Worm (Caenorhabditis elegans): ENCODE results near the gene R151.2.

R151.2 gene

ce11 chrIII:7162065-7162762 is 47.6 kb upstream of the R151.2 start, which contains the start of the genes syf-2 and K04G7.1:
TSS of gene syf-2 (minus strand) at chrIII:7162115.
TSS of gene K04G7.1 (plus strand) at chrIII:7162712.
- no peak for TF ChIP-seq hlh-26 (GFP tag; conservative IDR thresholded peaks at IDR 0.05)
- TF ChIP-seq xnd-1 (tag; optimal IDR thresholded peaks at IDR 0.05), result no peak
- no peak for TF ChIP-seq egrh-3 (GFP tag; IDR thresholded peaks at IDR 0.05)
- TF ChIP-seq Y67H2A.10 (GFP tag; conservative IDR thresholded peaks at IDR 0.05), result no peak
- TF ChIP-seq lin-35 (GFP tag; optimal IDR thresholded peaks at IDR 0.05), result peak; percentile 39 to 93 (median 45)
- no peak for TF ChIP-seq T07F8.4 (tag; optimal IDR thresholded peaks at IDR 0.05)
- TF ChIP-seq athp-1 (tag; optimal IDR thresholded peaks at IDR 0.05), result peak; percentile 57
- no peak for TF ChIP-seq nhr-179 (tag; optimal IDR thresholded peaks at IDR 0.05)
- TF ChIP-seq K12H6.12 (tag; optimal IDR thresholded peaks at IDR 0.05), result peak; percentile 73
- TF ChIP-seq hrde-1 (tag; optimal IDR thresholded peaks at IDR 0.05; ENCODE audit: borderline replicate concordance), result peak; percentile 4
- TF ChIP-seq hmg-1.2 (GFP tag; IDR thresholded peaks at IDR 0.05), result peak; percentile 73
- TF ChIP-seq madf-3 (GFP tag; IDR thresholded peaks at IDR 0.05), result peak; percentile 100
- TF ChIP-seq let-607 (tag; optimal IDR thresholded peaks at IDR 0.05), result peak; percentile 65 to 78
- peak; percentile 60; the same call in 1 of the 2 replicates for TF ChIP-seq K11D2.4 (GFP tag; IDR thresholded peaks at IDR 0.05)
- no peak for TF ChIP-seq ztf-3 (GFP tag; optimal IDR thresholded peaks at IDR 0.05)
- TF ChIP-seq hlh-12 (tag; optimal IDR thresholded peaks at IDR 0.05), result no peak
- peak; percentile 94 for TF ChIP-seq ekl-4 (GFP tag; IDR thresholded peaks at IDR 0.05)
- TF ChIP-seq lin-54 (GFP tag; optimal IDR thresholded peaks at IDR 0.05), result peak; percentile 97
- TF ChIP-seq snpc-4 (GFP tag; optimal IDR thresholded peaks at IDR 0.05), result peak; percentile 77
- peak; percentile 50 to 81 (median 66) for TF ChIP-seq snpc-4 (tag; optimal IDR thresholded peaks at IDR 0.05)
- no peak for TF ChIP-seq sea-2 (GFP tag; IDR thresholded peaks at IDR 0.05)
- TF ChIP-seq egl-18 (GFP tag; IDR thresholded peaks at IDR 0.05), result no peak
- no peak for TF ChIP-seq ccch-3 (GFP tag; optimal IDR thresholded peaks at IDR 0.05)
- TF ChIP-seq let-526 (GFP tag; IDR thresholded peaks at IDR 0.05), result no peak
- no peak for TF ChIP-seq nhr-90 (tag; optimal IDR thresholded peaks at IDR 0.05)
- no peak for TF ChIP-seq F55B11.4 (tag; optimal IDR thresholded peaks at IDR 0.05; ENCODE audit: borderline replicate concordance, insufficient read depth)
- TF ChIP-seq bed-1 (GFP tag; IDR thresholded peaks at IDR 0.05), result no peak
- TF ChIP-seq somi-1 (GFP tag; optimal IDR thresholded peaks at IDR 0.05), result peak; percentile 12
- peak; percentile 82 for TF ChIP-seq efl-1 (GFP tag; optimal IDR thresholded peaks at IDR 0.05)
- TF ChIP-seq C17E4.6 (GFP tag; IDR thresholded peaks at IDR 0.05), result peak; percentile 89
- no peak for TF ChIP-seq lin-26 (GFP tag; IDR thresholded peaks at IDR 0.05)
- TF ChIP-seq ceh-91 (GFP tag; IDR thresholded peaks at IDR 0.05), result peak; percentile 72; the same call in 1 of the 2 replicates
- peak; percentile 93 for TF ChIP-seq mcd-1 (GFP tag; IDR thresholded peaks at IDR 0.05)
- TF ChIP-seq B0336.3 (GFP tag; IDR thresholded peaks at IDR 0.05), result peak; percentile 78
- no peak for TF ChIP-seq F52B5.7 (tag; optimal IDR thresholded peaks at IDR 0.05)
- peak; percentile 69 for TF ChIP-seq cebp-1 (GFP tag; IDR thresholded peaks at IDR 0.05)
- peak; percentile 87 for TF ChIP-seq cebp-1 (tag; optimal IDR thresholded peaks at IDR 0.05)
- no peak for TF ChIP-seq egl-44 (GFP tag; IDR thresholded peaks at IDR 0.05)
- TF ChIP-seq pha-4 (tag; optimal IDR thresholded peaks at IDR 0.05), result peak; percentile 92
- no peak for TF ChIP-seq nhr-27 (tag; optimal IDR thresholded peaks at IDR 0.05)
- no peak for TF ChIP-seq tbx-9 (tag; optimal IDR thresholded peaks at IDR 0.05; ENCODE audit: borderline replicate concordance)
- no peak for TF ChIP-seq mxl-1 (tag; optimal IDR thresholded peaks at IDR 0.05)
- TF ChIP-seq mel-28 (tag; optimal IDR thresholded peaks at IDR 0.05; ENCODE audit: borderline replicate concordance), result no peak
- TF ChIP-seq B0035.1 (tag; optimal IDR thresholded peaks at IDR 0.05), result no peak
- TF ChIP-seq nfyb-1 (GFP tag; IDR thresholded peaks at IDR 0.05), result peak; percentile 89
- peak; percentile 85 for TF ChIP-seq lir-1 (GFP tag; conservative IDR thresholded peaks at IDR 0.05)
- no peak for TF ChIP-seq cebp-2 (GFP tag; IDR thresholded peaks at IDR 0.05)
- peak; percentile 62; the same call in 1 of the 2 replicates for TF ChIP-seq hsf-1 (GFP tag; IDR thresholded peaks at IDR 0.05)

Data from whole organism, young adult.